Fruit fly (Drosophila melanogaster) whole organism, wandering third instar larva: Measurements from ENCODE around the gene sgg.

ENCODE experiments used
- GATAd ChIP-seq: sonication (Bioruptor generic); optimal IDR thresholded peaks from 2 replicates; lab custom pipeline; 2016; ENCODE audit warnings: missing biosample characterization, missing genetic modification characterization
- jim ChIP-seq: fragments of 175-275, 200-325 bp; sonication (Bioruptor generic); optimal IDR thresholded peaks from 2 replicates; lab custom pipeline; 2016; ENCODE audit warnings: missing biosample characterization, mild to moderate bottlenecking, missing genetic modification characterization
- psq ChIP-seq: fragments of 200-800 bp; sonication (Bioruptor generic); optimal IDR thresholded peaks from 3 replicates; lab custom pipeline; 2017; ENCODE audit warnings: missing biosample characterization, mild to moderate bottlenecking, missing genetic modification characterization, moderate library complexity

DNA sequence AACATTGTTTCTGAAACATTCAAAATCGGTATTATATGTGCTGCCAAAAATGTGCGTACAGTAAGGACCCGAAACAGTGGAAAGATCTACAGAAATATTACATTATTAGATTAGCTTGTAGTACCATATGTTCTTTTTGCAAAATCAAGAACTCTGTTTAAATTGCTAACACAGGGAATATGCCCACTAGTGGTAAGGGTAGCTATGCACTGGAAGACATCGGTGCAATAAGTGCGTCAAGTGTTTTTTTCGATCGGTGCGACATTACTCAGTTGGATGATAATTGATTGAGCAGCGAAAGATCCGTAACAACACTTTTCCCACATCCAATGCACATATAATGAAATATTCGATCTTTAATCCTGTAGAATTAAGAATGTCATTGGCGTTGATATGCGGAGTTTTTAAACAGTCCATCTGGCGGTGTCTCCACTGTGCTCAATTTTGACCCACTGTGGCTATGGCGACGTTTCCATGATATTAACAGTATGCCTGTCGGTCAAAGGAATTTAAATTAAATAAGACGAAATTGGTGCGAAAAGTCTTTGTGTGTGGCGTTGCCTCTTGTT lies 1.4 kb downstream of the sgg start:
- TF ChIP-seq GATAd (GFP tag; lab: Kevin White, UChicago) (no peak), psq (no peak), jim (GFP tag; lab: Kevin White, UChicago) (no peak)
